Worm (Caenorhabditis elegans): ENCODE data around the gene nas-10.

DNA sequence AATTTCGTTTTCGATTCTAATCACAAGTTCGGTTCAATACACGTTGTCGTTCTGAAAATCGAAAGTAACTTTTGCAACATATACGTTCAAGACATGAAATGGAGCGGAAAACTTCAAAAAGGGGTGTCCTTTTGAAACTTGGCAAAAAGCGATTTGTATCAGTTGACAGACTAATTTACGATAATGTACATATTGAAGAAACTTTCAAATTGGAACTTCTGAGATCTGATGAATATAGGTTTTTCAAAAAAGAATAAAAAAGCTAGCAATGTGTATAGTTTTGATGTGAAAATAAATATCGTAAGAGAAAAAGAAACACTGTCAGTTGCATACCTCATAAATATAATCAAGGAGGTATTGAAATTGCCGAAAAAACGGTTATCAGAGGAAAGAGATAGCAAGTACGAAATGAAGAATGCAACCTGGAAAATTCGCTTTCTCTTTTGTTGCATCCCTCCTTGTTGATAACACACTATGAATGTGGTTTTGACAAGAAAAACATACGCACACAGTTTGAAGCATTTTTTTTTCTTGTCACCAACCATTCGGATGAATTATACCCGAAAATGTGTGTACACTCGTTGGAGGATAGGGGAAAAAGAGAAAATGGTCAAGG is 34.2 kb downstream of the nas-10 start, which contains the start of gene dgn-1:
- TF ChIP-seq him-1 (tag; optimal IDR thresholded peaks at IDR 0.05) (no peak), W03F9.2 (tag; optimal IDR thresholded peaks at IDR 0.05) (no peak)

Data from whole organism, L4/young adult.